Fruit fly (Drosophila melanogaster) whole organism, prepupa: ENCODE data around the gene CG3702.

Experiments
- Blimp-1 ChIP-seq: fragments of 200-800 bp; sonication (Bioruptor generic); optimal IDR thresholded peaks from 3 replicates; lab custom pipeline; 2017; ENCODE audit warnings: missing biosample characterization, missing genetic modification characterization, mild to moderate bottlenecking, moderate library complexity, missing genetic modification reagents
- CG10631 ChIP-seq: fragments of 200-800 bp; sonication (Bioruptor generic); optimal IDR thresholded peaks from 2 replicates; lab custom pipeline; 2016; ENCODE audit warnings: missing biosample characterization, missing genetic modification characterization
- CG11294 ChIP-seq: fragments of 200-800 bp; sonication (Bioruptor generic); IDR thresholded peaks from 2 replicates; pipeline ENCODE4 v1.3.6; 2022; ENCODE audit warnings: missing biosample characterization, missing genetic modification characterization
- CG11902 ChIP-seq: fragments of 200-800 bp; sonication (Bioruptor generic); optimal IDR thresholded peaks from 3 replicates; lab custom pipeline; 2016; ENCODE audit warnings: missing biosample characterization, missing genetic modification characterization
- CG15336 ChIP-seq: fragments of 200-800 bp; sonication (Bioruptor generic); IDR thresholded peaks from 2 replicates; pipeline ENCODE4 v1.3.6; 2022; ENCODE audit warnings: missing biosample characterization, missing genetic modification characterization
- CG3032 ChIP-seq: fragments of 200-800 bp; optimal IDR thresholded peaks from 2 replicates; lab custom pipeline; 2019; ENCODE audit warnings: missing biosample characterization, mild to moderate bottlenecking, missing genetic modification characterization, moderate library complexity
- CG32006 ChIP-seq: fragments of 200-800 bp; sonication (Bioruptor generic); optimal IDR thresholded peaks from 3 replicates; lab custom pipeline; 2017; ENCODE audit warnings: missing biosample characterization, mild to moderate bottlenecking, missing genetic modification characterization
- CG3919 ChIP-seq: fragments of 200-800 bp; sonication (Bioruptor generic); optimal IDR thresholded peaks from 3 replicates; lab custom pipeline; 2016; ENCODE audit warnings: missing biosample characterization, missing genetic modification characterization
- CG6163 ChIP-seq: fragments of 200-800 bp; sonication (Bioruptor generic); IDR thresholded peaks from 3 replicates; pipeline ENCODE4 v1.3.6; 2022; ENCODE audit warnings: missing biosample characterization, missing genetic modification characterization
- CG6808 ChIP-seq: fragments of 200-800 bp; sonication (Bioruptor generic); optimal IDR thresholded peaks from 3 replicates; lab custom pipeline; 2017; ENCODE audit warnings: missing biosample characterization, missing genetic modification characterization, mild to moderate bottlenecking, moderate library complexity, missing genetic modification reagents
- CG6854 ChIP-seq: fragments of 200-800 bp; sonication (Bioruptor generic); optimal IDR thresholded peaks from 2 replicates; lab custom pipeline; 2017; ENCODE audit warnings: missing biosample characterization, mild to moderate bottlenecking, missing genetic modification characterization
- CG7368 ChIP-seq: fragments of 200-800 bp; sonication (Bioruptor generic); optimal IDR thresholded peaks from 3 replicates; lab custom pipeline; 2016; ENCODE audit warnings: missing biosample characterization, missing genetic modification characterization
- CG8119 ChIP-seq: fragments of 200-800 bp; sonication (Bioruptor generic); IDR thresholded peaks from 3 replicates; pipeline ENCODE4 v1.3.6; 2022; ENCODE audit warnings: missing biosample characterization, missing genetic modification characterization
- CG8319 ChIP-seq: fragments of 200-800 bp; sonication (Bioruptor generic); optimal IDR thresholded peaks from 3 replicates; lab custom pipeline; 2016; ENCODE audit warnings: missing biosample characterization, missing genetic modification characterization
- CG8632 ChIP-seq: fragments of 200-800 bp; sonication (Bioruptor generic); optimal IDR thresholded peaks from 3 replicates; lab custom pipeline; 2016; ENCODE audit warnings: missing biosample characterization, missing genetic modification characterization
- CG9139 ChIP-seq: fragments of 200-800 bp; sonication (Bioruptor generic); optimal IDR thresholded peaks from 3 replicates; lab custom pipeline; 2017; ENCODE audit warnings: missing biosample characterization, mild to moderate bottlenecking, missing genetic modification characterization
- Eip75B ChIP-seq: fragments of 200-800 bp; sonication (Bioruptor generic); optimal IDR thresholded peaks from 3 replicates; lab custom pipeline; 2016; ENCODE audit warnings: missing biosample characterization, missing genetic modification characterization
- Eip78C ChIP-seq: fragments of 200-800 bp; sonication (Bioruptor generic); peaks from one replicate; lab custom pipeline; 2016; ENCODE audit warnings: missing biosample characterization, missing genetic modification characterization
- Eip93F ChIP-seq: fragments of 200-800 bp; sonication (Bioruptor generic); optimal IDR thresholded peaks from 2 replicates; lab custom pipeline; 2016; ENCODE audit warnings: missing biosample characterization, mild to moderate bottlenecking, missing genetic modification characterization
- Ets21C ChIP-seq: fragments of 200-800 bp; sonication (Bioruptor generic); optimal IDR thresholded peaks from 3 replicates; lab custom pipeline; 2016; ENCODE audit warnings: missing biosample characterization, missing genetic modification characterization
- Ets96B ChIP-seq: fragments of 200-800 bp; optimal IDR thresholded peaks from 2 replicates; lab custom pipeline; 2019; ENCODE audit warnings: missing biosample characterization, mild to moderate bottlenecking, missing genetic modification characterization, moderate library complexity
- Gug ChIP-seq: fragments of 200-800 bp; sonication (Bioruptor generic); IDR thresholded peaks from 2 replicates; pipeline ENCODE4 v1.3.6; 2022; ENCODE audit warnings: missing biosample characterization, missing genetic modification characterization
- Hr38 ChIP-seq: sonication (Bioruptor generic); optimal IDR thresholded peaks from 2 replicates; lab custom pipeline; 2016; ENCODE audit warnings: missing biosample characterization, missing genetic modification characterization
- Hr39 ChIP-seq: fragments of 200-800 bp; sonication (Bioruptor generic); optimal IDR thresholded peaks from 2 replicates; lab custom pipeline; 2016; ENCODE audit warnings: missing biosample characterization, missing genetic modification characterization
- Hr4 ChIP-seq: fragments of 200-800 bp; sonication (Bioruptor generic); optimal IDR thresholded peaks from 3 replicates; lab custom pipeline; 2016; ENCODE audit warnings: missing biosample characterization, missing genetic modification characterization
- Lpt ChIP-seq: fragments of 200-800 bp; sonication (Bioruptor generic); optimal IDR thresholded peaks from 3 replicates; lab custom pipeline; 2016; ENCODE audit warnings: missing biosample characterization, missing genetic modification characterization
- Met ChIP-seq: fragments of 200-800 bp; sonication (Bioruptor generic); optimal IDR thresholded peaks from 3 replicates; lab custom pipeline; 2016; ENCODE audit warnings: missing biosample characterization, missing genetic modification characterization
- OdsH ChIP-seq: fragments of 200-800 bp; sonication (Bioruptor generic); optimal IDR thresholded peaks from 3 replicates; lab custom pipeline; 2016; ENCODE audit warnings: missing biosample characterization, missing genetic modification characterization
- Smox ChIP-seq: fragments of 200-800 bp; sonication (Bioruptor generic); optimal IDR thresholded peaks from 3 replicates; lab custom pipeline; 2016; ENCODE audit warnings: missing biosample characterization, missing genetic modification characterization
- Sox14 ChIP-seq: fragments of 200-800 bp; sonication (Bioruptor generic); optimal IDR thresholded peaks from 3 replicates; lab custom pipeline; 2016; ENCODE audit warnings: missing biosample characterization, missing genetic modification characterization
- Sox15 ChIP-seq: fragments of 200-800 bp; sonication (Bioruptor generic); optimal IDR thresholded peaks from 3 replicates; lab custom pipeline; 2016; ENCODE audit warnings: missing biosample characterization, missing genetic modification characterization
- achi ChIP-seq: fragments of 200-800 bp; sonication (Bioruptor generic); optimal IDR thresholded peaks from 3 replicates; lab custom pipeline; 2016; ENCODE audit warnings: missing biosample characterization, missing genetic modification characterization
- acj6 ChIP-seq: fragments of 200-800 bp; sonication (Bioruptor generic); optimal IDR thresholded peaks from 3 replicates; lab custom pipeline; 2016; ENCODE audit warnings: missing biosample characterization, missing genetic modification characterization
- dac ChIP-seq: fragments of 200-800 bp; sonication (Bioruptor generic); optimal IDR thresholded peaks from 2 replicates; lab custom pipeline; 2017; ENCODE audit warnings: missing biosample characterization, mild to moderate bottlenecking, missing genetic modification characterization
- dsx ChIP-seq: fragments of 200-800 bp; optimal IDR thresholded peaks from 3 replicates; lab custom pipeline; 2019; ENCODE audit warnings: missing biosample characterization, mild to moderate bottlenecking, missing genetic modification characterization, moderate library complexity; ENCODE audit not compliant: poor library complexity, severe bottlenecking
- eg ChIP-seq: fragments of 200-800 bp; sonication (Bioruptor generic); IDR thresholded peaks from 3 replicates; pipeline ENCODE4 v1.3.6; 2022; ENCODE audit warnings: missing biosample characterization, missing genetic modification characterization
- esn ChIP-seq: fragments of 200-800 bp; sonication (Bioruptor generic); optimal IDR thresholded peaks from 2 replicates; lab custom pipeline; 2016; ENCODE audit warnings: missing biosample characterization, mild to moderate bottlenecking, missing genetic modification characterization, moderate library complexity
- fd85E ChIP-seq: fragments of 200-800 bp; sonication (Bioruptor generic); optimal IDR thresholded peaks from 3 replicates; lab custom pipeline; 2016; ENCODE audit warnings: missing biosample characterization, missing genetic modification characterization
- fkh ChIP-seq: fragments of 200-800 bp; sonication (Bioruptor generic); optimal IDR thresholded peaks from 3 replicates; lab custom pipeline; 2017; ENCODE audit warnings: missing biosample characterization, mild to moderate bottlenecking, missing genetic modification characterization, moderate library complexity
- salr ChIP-seq, 2 experiments: fragments of 200-800 bp; sonication (Bioruptor generic); optimal IDR thresholded peaks; 3 replicates each; lab custom pipeline; 2016 to 2018; ENCODE audit warnings: missing biosample characterization in 2 of 2, missing genetic modification characterization in 2 of 2, mild to moderate bottlenecking in 1 of 2
- spab ChIP-seq: fragments of 200-800 bp; sonication (Bioruptor generic); optimal IDR thresholded peaks from 2 replicates; lab custom pipeline; 2017; ENCODE audit warnings: missing biosample characterization, mild to moderate bottlenecking, missing genetic modification characterization, missing genetic modification reagents
- ss ChIP-seq, 2 experiments: fragments of 200-800 bp; sonication (Bioruptor generic); optimal IDR thresholded peaks; 2 replicates in 1 of 2; 3 replicates in 1 of 2; lab custom pipeline; 2017 to 2018; ENCODE audit warnings: mild to moderate bottlenecking in 2 of 2, missing biosample characterization in 2 of 2, missing genetic modification characterization in 2 of 2, moderate library complexity in 1 of 2
- svp ChIP-seq: fragments of 200-800 bp; sonication (Bioruptor generic); peaks from one replicate; lab custom pipeline; 2016; ENCODE audit warnings: missing biosample characterization, missing genetic modification characterization
- topi ChIP-seq: fragments of 200-800 bp; sonication (Bioruptor generic); optimal IDR thresholded peaks from 3 replicates; lab custom pipeline; 2016; ENCODE audit warnings: missing biosample characterization, missing genetic modification characterization

CG3702 gene

dm6 chr2L:4222002-4222920 lies 4.6 kb downstream of the CG3702 start (continued):
- TF ChIP-seq esn (GFP tag; lab: Kevin White, UChicago) (peak; percentile 84), eg (peak; percentile 66; the same call in 2 of the 3 replicates), CG11294 (GFP tag; lab: Robert Waterston, UW) (peak; percentile 55; the same call in 1 of the 2 replicates), Sox15 (GFP tag; lab: Kevin White, UChicago) (peak; percentile 59), CG10631 (peak; percentile 96), CG6854 (peak; percentile 47), CG8319 (GFP tag; lab: Kevin White, UChicago) (peak; percentile 82), CG6163 (GFP tag; lab: Robert Waterston, UW) (peak; percentile 57), svp (peak; percentile 90), Hr38 (GFP tag; lab: Kevin White, UChicago) (no peak), Ets96B (tag; lab: Kevin White, UChicago) (peak; percentile 80), fkh (GFP tag; lab: Kevin White, UChicago) (no peak), CG3032 (tag; lab: Kevin White, UChicago) (peak; percentile 96), Sox14 (GFP tag; lab: Kevin White, UChicago) (peak; percentile 93), CG8119 (peak; percentile 92), CG32006 (GFP tag; lab: Kevin White, UChicago) (peak; percentile 91), topi (GFP tag; lab: Kevin White, UChicago) (peak; percentile 63), Blimp-1 (GFP tag; lab: Kevin White, UChicago) (peak; percentile 51), OdsH (GFP tag; lab: Kevin White, UChicago) (peak; percentile 92), Gug (GFP tag; lab: Robert Waterston, UW) (peak; percentile 74), CG8632 (GFP tag; lab: Kevin White, UChicago) (peak; percentile 65), fd85E (peak; percentile 51), CG3919 (peak; percentile 78), Eip75B (GFP tag; lab: Kevin White, UChicago) (peak; percentile 87), Met (GFP tag; lab: Kevin White, UChicago) (peak; percentile 90), Hr4 (GFP tag; lab: Kevin White, UChicago) (peak; percentile 83), acj6 (GFP tag; lab: Kevin White, UChicago) (peak; percentile 79), Lpt (peak; percentile 78), spab (GFP tag; lab: Kevin White, UChicago) (peak; percentile 97), CG6808 (peak; percentile 96)

- TF ChIP-seq fd85E (no peak), CG3919 (peak; percentile 23), Gug (GFP tag; lab: Robert Waterston, UW) (0 out of 2 replicates have a peak, but pooled peaks have one; percentile 14), CG8119 (peak; percentile 32; the same call in 1 of the 3 replicates), ss (GFP tag; optimal IDR thresholded peaks at IDR 0.05; lab: Kevin White, UChicago) (peak in 1 of 2 experiments; percentile 12), dac (GFP tag; lab: Kevin White, UChicago) (no peak), salr (GFP tag; optimal IDR thresholded peaks at IDR 0.05; lab: Kevin White, UChicago) (no peak), Hr39 (no peak), Smox (GFP tag; lab: Kevin White, UChicago) (peak; percentile 7), Eip78C (peak; percentile 25)
Observed at dm6 chr2L:4221354-4222001, 5.4 kb downstream of the CG3702 start, which contains the start of gene ft. TSS of gene ft (minus strand) at chr2L:4221796.

- TF ChIP-seq Smox (GFP tag; lab: Kevin White, UChicago) (no peak), CG8632 (GFP tag; lab: Kevin White, UChicago) (no peak), dsx (no peak), Lpt (no peak), fd85E (no peak), Met (GFP tag; lab: Kevin White, UChicago) (no peak), esn (GFP tag; lab: Kevin White, UChicago) (no peak), CG15336 (GFP tag; lab: Robert Waterston, UW) (no peak), CG3919 (no peak), fkh (GFP tag; lab: Kevin White, UChicago) (no peak), Eip93F (GFP tag; lab: Kevin White, UChicago) (no peak), Ets21C (no peak), CG7368 (GFP tag; lab: Kevin White, UChicago) (no peak), eg (no peak), achi (GFP tag; lab: Kevin White, UChicago) (no peak), CG11902 (GFP tag; lab: Kevin White, UChicago) (no peak), salr (GFP tag; optimal IDR thresholded peaks at IDR 0.05; lab: Kevin White, UChicago) (no peak), CG9139 (no peak)
Observed at dm6 chr2L:4218820-4219219, 8.1 kb downstream of the CG3702 start.
